Worm (Caenorhabditis elegans) whole organism, L1 larva: ENCODE results near the gene F55E10.4.

ENCODE experiments used
- aha-1 ChIP-seq: fragments of 150-350 bp; optimal IDR thresholded peaks from 2 replicates; lab custom pipeline; 2014; ENCODE audit warnings: missing biosample characterization, missing genetic modification characterization
- ama-1 ChIP-seq: fragments of 150-350 bp; optimal IDR thresholded peaks from 2 replicates; lab custom pipeline; 2014
- elt-2 ChIP-seq: sonication (generic microtip); optimal IDR thresholded peaks from 2 replicates; lab custom pipeline; 2016; ENCODE audit warnings: missing genetic modification characterization, mild to moderate bottlenecking, inconsistent platforms, missing compliant biosample characterization, missing genetic modification reagents
- fkh-4 ChIP-seq: sonication (generic microtip); optimal IDR thresholded peaks from 2 replicates; lab custom pipeline; 2016; ENCODE audit warnings: missing compliant biosample characterization, missing genetic modification characterization, borderline replicate concordance
- fkh-8 ChIP-seq: sonication (generic microtip); optimal IDR thresholded peaks from 2 replicates; lab custom pipeline; 2016; ENCODE audit warnings: mild to moderate bottlenecking, missing genetic modification characterization, missing compliant biosample characterization
- lin-13 ChIP-seq: fragments of 150-350 bp; optimal IDR thresholded peaks from 2 replicates; lab custom pipeline; 2014; ENCODE audit warnings: missing biosample characterization, missing genetic modification reagents, missing genetic modification characterization
- lin-15B ChIP-seq: fragments of 150-350 bp; sonication (generic microtip); optimal IDR thresholded peaks from 3 replicates; lab custom pipeline; 2014; ENCODE audit warnings: missing biosample characterization, missing genetic modification characterization
- lin-35 ChIP-seq, 2 experiments: fragments of 150-350 bp; optimal IDR thresholded peaks; 2 replicates each; lab custom pipeline; 2014; ENCODE audit warnings: missing biosample characterization in 2 of 2, missing genetic modification characterization in 2 of 2, missing genetic modification reagents in 2 of 2
- nhr-76 ChIP-seq: sonication (generic microtip); optimal IDR thresholded peaks from 2 replicates; lab custom pipeline; 2017; ENCODE audit warnings: missing biosample characterization, missing genetic modification characterization
- skn-1 ChIP-seq: fragments of 150-350 bp; optimal IDR thresholded peaks from 2 replicates; lab custom pipeline; 2014; ENCODE audit warnings: missing biosample characterization, missing genetic modification characterization
- tlp-1 ChIP-seq: fragments of 150-350 bp; optimal IDR thresholded peaks from 2 replicates; lab custom pipeline; 2014; ENCODE audit warnings: missing biosample characterization, missing genetic modification characterization
- zag-1 ChIP-seq: fragments of 150-350 bp; optimal IDR thresholded peaks from 2 replicates; lab custom pipeline; 2014; ENCODE audit warnings: missing biosample characterization, missing genetic modification characterization
- zip-4 ChIP-seq: fragments of 200-800 bp; sonication (Bioruptor generic); optimal IDR thresholded peaks from 2 replicates; lab custom pipeline; 2018; ENCODE audit warnings: mild to moderate bottlenecking, missing genetic modification characterization, moderate library complexity, missing compliant biosample characterization

DNA sequence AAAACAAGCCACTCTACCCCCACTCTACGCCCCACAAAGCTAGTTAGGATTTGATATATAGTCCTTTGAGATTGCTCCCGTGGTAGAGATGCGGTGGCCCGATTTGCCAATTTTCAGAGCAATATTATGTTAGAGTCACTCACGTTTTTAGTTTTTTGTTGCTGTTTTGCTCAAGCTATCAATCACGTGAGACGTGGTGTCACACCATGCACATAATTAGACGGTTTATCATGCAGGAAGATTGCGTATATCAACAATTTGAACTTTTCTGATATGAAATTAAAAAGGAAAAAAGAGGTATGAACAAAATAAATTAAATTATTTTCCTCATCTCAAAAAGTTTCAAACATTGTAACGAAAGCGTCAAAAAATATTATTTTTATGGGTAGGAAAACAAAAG lies 28.6 kb upstream of the F55E10.4 start:
- TF ChIP-seq lin-35 (GFP tag; optimal IDR thresholded peaks at IDR 0.05; lab: Kevin White, UChicago), result peak in 1 of 2 experiments; percentile 20
- no peak for TF ChIP-seq aha-1 (tag; lab: Kevin White, UChicago)
- no peak for TF ChIP-seq fkh-4 (tag; lab: Kevin White, UChicago)
- no peak for TF ChIP-seq ama-1 (lab: Kevin White, UChicago)
- peak; percentile 19 for TF ChIP-seq fkh-8 (tag; lab: Kevin White, UChicago)
- no peak for TF ChIP-seq lin-13
- peak; percentile 73 for TF ChIP-seq elt-2
- no peak for TF ChIP-seq lin-15B (tag; lab: Kevin White, UChicago)
- no peak for TF ChIP-seq skn-1
- no peak for TF ChIP-seq nhr-76 (tag; lab: Kevin White, UChicago)
- no peak for TF ChIP-seq zip-4 (GFP tag; lab: Kevin White, UChicago)
- no peak for TF ChIP-seq zag-1 (tag; lab: Kevin White, UChicago)
- TF ChIP-seq tlp-1, result no peak
